Fruit fly (Drosophila melanogaster) whole organism, prepupa: ENCODE measurements around the gene CG13457.
A peak's percentile ranks its signal among the peaks of the same experiment; 100 is the strongest.

Experiments
- Blimp-1 ChIP-seq: fragments of 200-800 bp; sonication (Bioruptor generic); optimal IDR thresholded peaks from 3 replicates; lab custom pipeline; 2017; ENCODE audit warnings: missing biosample characterization, missing genetic modification characterization, mild to moderate bottlenecking, moderate library complexity, missing genetic modification reagents
- CG10631 ChIP-seq: fragments of 200-800 bp; sonication (Bioruptor generic); optimal IDR thresholded peaks from 2 replicates; lab custom pipeline; 2016; ENCODE audit warnings: missing biosample characterization, missing genetic modification characterization
- CG10669 ChIP-seq: fragments of 200-800 bp; sonication (Bioruptor generic); optimal IDR thresholded peaks from 3 replicates; lab custom pipeline; 2018; ENCODE audit warnings: missing biosample characterization, mild to moderate bottlenecking, missing genetic modification characterization, moderate library complexity
- CG11294 ChIP-seq: fragments of 200-800 bp; sonication (Bioruptor generic); IDR thresholded peaks from 2 replicates; pipeline ENCODE4 v1.3.6; 2022; ENCODE audit warnings: missing biosample characterization, missing genetic modification characterization
- CG11902 ChIP-seq: fragments of 200-800 bp; sonication (Bioruptor generic); optimal IDR thresholded peaks from 3 replicates; lab custom pipeline; 2016; ENCODE audit warnings: missing biosample characterization, missing genetic modification characterization
- CG15336 ChIP-seq: fragments of 200-800 bp; sonication (Bioruptor generic); IDR thresholded peaks from 2 replicates; pipeline ENCODE4 v1.3.6; 2022; ENCODE audit warnings: missing biosample characterization, missing genetic modification characterization
- CG1621 ChIP-seq: fragments of 200-800 bp; sonication (Bioruptor generic); optimal IDR thresholded peaks from 3 replicates; lab custom pipeline; 2018; ENCODE audit warnings: missing biosample characterization, mild to moderate bottlenecking, missing genetic modification characterization
- CG16779 ChIP-seq: fragments of 200-800 bp; sonication (Bioruptor generic); optimal IDR thresholded peaks from 3 replicates; lab custom pipeline; 2017; ENCODE audit warnings: missing biosample characterization, mild to moderate bottlenecking, missing genetic modification characterization
- CG3032 ChIP-seq: fragments of 200-800 bp; optimal IDR thresholded peaks from 2 replicates; lab custom pipeline; 2019; ENCODE audit warnings: missing biosample characterization, mild to moderate bottlenecking, missing genetic modification characterization, moderate library complexity
- CG31627 ChIP-seq: fragments of 200-800 bp; sonication (Bioruptor generic); optimal IDR thresholded peaks from 3 replicates; lab custom pipeline; 2016; ENCODE audit warnings: missing biosample characterization, missing genetic modification characterization
- CG32006 ChIP-seq: fragments of 200-800 bp; sonication (Bioruptor generic); optimal IDR thresholded peaks from 3 replicates; lab custom pipeline; 2017; ENCODE audit warnings: missing biosample characterization, mild to moderate bottlenecking, missing genetic modification characterization
- CG34406 ChIP-seq: fragments of 200-800 bp; sonication (Bioruptor generic); optimal IDR thresholded peaks from 3 replicates; lab custom pipeline; 2016; ENCODE audit warnings: missing biosample characterization, missing genetic modification characterization
- CG4318 ChIP-seq: fragments of 200-800 bp; sonication (Bioruptor generic); optimal IDR thresholded peaks from 3 replicates; lab custom pipeline; 2017; ENCODE audit warnings: missing biosample characterization, mild to moderate bottlenecking, missing genetic modification characterization
- CG6276 ChIP-seq: fragments of 200-800 bp; sonication (Bioruptor generic); optimal IDR thresholded peaks from 2 replicates; lab custom pipeline; 2017; ENCODE audit warnings: missing biosample characterization, mild to moderate bottlenecking, missing genetic modification characterization
- CG6792 ChIP-seq: fragments of 200-800 bp; sonication (Bioruptor generic); optimal IDR thresholded peaks from 3 replicates; lab custom pipeline; 2016; ENCODE audit warnings: missing biosample characterization, missing genetic modification characterization
- CG6808 ChIP-seq: fragments of 200-800 bp; sonication (Bioruptor generic); optimal IDR thresholded peaks from 3 replicates; lab custom pipeline; 2017; ENCODE audit warnings: missing biosample characterization, missing genetic modification characterization, mild to moderate bottlenecking, moderate library complexity, missing genetic modification reagents
- CG6854 ChIP-seq: fragments of 200-800 bp; sonication (Bioruptor generic); optimal IDR thresholded peaks from 2 replicates; lab custom pipeline; 2017; ENCODE audit warnings: missing biosample characterization, mild to moderate bottlenecking, missing genetic modification characterization
- CG7368 ChIP-seq: fragments of 200-800 bp; sonication (Bioruptor generic); optimal IDR thresholded peaks from 3 replicates; lab custom pipeline; 2016; ENCODE audit warnings: missing biosample characterization, missing genetic modification characterization
- CG8319 ChIP-seq: fragments of 200-800 bp; sonication (Bioruptor generic); optimal IDR thresholded peaks from 3 replicates; lab custom pipeline; 2016; ENCODE audit warnings: missing biosample characterization, missing genetic modification characterization
- CG8632 ChIP-seq: fragments of 200-800 bp; sonication (Bioruptor generic); optimal IDR thresholded peaks from 3 replicates; lab custom pipeline; 2016; ENCODE audit warnings: missing biosample characterization, missing genetic modification characterization
- Eip75B ChIP-seq: fragments of 200-800 bp; sonication (Bioruptor generic); optimal IDR thresholded peaks from 3 replicates; lab custom pipeline; 2016; ENCODE audit warnings: missing biosample characterization, missing genetic modification characterization
- Eip78C ChIP-seq: fragments of 200-800 bp; sonication (Bioruptor generic); peaks from one replicate; lab custom pipeline; 2016; ENCODE audit warnings: missing biosample characterization, missing genetic modification characterization
- Eip93F ChIP-seq: fragments of 200-800 bp; sonication (Bioruptor generic); optimal IDR thresholded peaks from 2 replicates; lab custom pipeline; 2016; ENCODE audit warnings: missing biosample characterization, mild to moderate bottlenecking, missing genetic modification characterization
- Ets21C ChIP-seq: fragments of 200-800 bp; sonication (Bioruptor generic); optimal IDR thresholded peaks from 3 replicates; lab custom pipeline; 2016; ENCODE audit warnings: missing biosample characterization, missing genetic modification characterization
- Gug ChIP-seq: fragments of 200-800 bp; sonication (Bioruptor generic); IDR thresholded peaks from 2 replicates; pipeline ENCODE4 v1.3.6; 2022; ENCODE audit warnings: missing biosample characterization, missing genetic modification characterization
- Hr38 ChIP-seq: sonication (Bioruptor generic); optimal IDR thresholded peaks from 2 replicates; lab custom pipeline; 2016; ENCODE audit warnings: missing biosample characterization, missing genetic modification characterization
- Hr39 ChIP-seq: fragments of 200-800 bp; sonication (Bioruptor generic); optimal IDR thresholded peaks from 2 replicates; lab custom pipeline; 2016; ENCODE audit warnings: missing biosample characterization, missing genetic modification characterization
- Hr4 ChIP-seq: fragments of 200-800 bp; sonication (Bioruptor generic); optimal IDR thresholded peaks from 3 replicates; lab custom pipeline; 2016; ENCODE audit warnings: missing biosample characterization, missing genetic modification characterization
- Lpt ChIP-seq: fragments of 200-800 bp; sonication (Bioruptor generic); optimal IDR thresholded peaks from 3 replicates; lab custom pipeline; 2016; ENCODE audit warnings: missing biosample characterization, missing genetic modification characterization
- Met ChIP-seq: fragments of 200-800 bp; sonication (Bioruptor generic); optimal IDR thresholded peaks from 3 replicates; lab custom pipeline; 2016; ENCODE audit warnings: missing biosample characterization, missing genetic modification characterization
- OdsH ChIP-seq: fragments of 200-800 bp; sonication (Bioruptor generic); optimal IDR thresholded peaks from 3 replicates; lab custom pipeline; 2016; ENCODE audit warnings: missing biosample characterization, missing genetic modification characterization
- Smox ChIP-seq: fragments of 200-800 bp; sonication (Bioruptor generic); optimal IDR thresholded peaks from 3 replicates; lab custom pipeline; 2016; ENCODE audit warnings: missing biosample characterization, missing genetic modification characterization
- Sox102F ChIP-seq: fragments of 200-800 bp; sonication (Bioruptor generic); optimal IDR thresholded peaks from 2 replicates; lab custom pipeline; 2016; ENCODE audit warnings: missing biosample characterization, mild to moderate bottlenecking, missing genetic modification characterization
- Sox14 ChIP-seq: fragments of 200-800 bp; sonication (Bioruptor generic); optimal IDR thresholded peaks from 3 replicates; lab custom pipeline; 2016; ENCODE audit warnings: missing biosample characterization, missing genetic modification characterization
- Sox15 ChIP-seq: fragments of 200-800 bp; sonication (Bioruptor generic); optimal IDR thresholded peaks from 3 replicates; lab custom pipeline; 2016; ENCODE audit warnings: missing biosample characterization, missing genetic modification characterization
- achi ChIP-seq: fragments of 200-800 bp; sonication (Bioruptor generic); optimal IDR thresholded peaks from 3 replicates; lab custom pipeline; 2016; ENCODE audit warnings: missing biosample characterization, missing genetic modification characterization
- acj6 ChIP-seq: fragments of 200-800 bp; sonication (Bioruptor generic); optimal IDR thresholded peaks from 3 replicates; lab custom pipeline; 2016; ENCODE audit warnings: missing biosample characterization, missing genetic modification characterization
- dac ChIP-seq: fragments of 200-800 bp; sonication (Bioruptor generic); optimal IDR thresholded peaks from 2 replicates; lab custom pipeline; 2017; ENCODE audit warnings: missing biosample characterization, mild to moderate bottlenecking, missing genetic modification characterization
- dsx ChIP-seq: fragments of 200-800 bp; optimal IDR thresholded peaks from 3 replicates; lab custom pipeline; 2019; ENCODE audit warnings: missing biosample characterization, mild to moderate bottlenecking, missing genetic modification characterization, moderate library complexity; ENCODE audit not compliant: poor library complexity, severe bottlenecking
- eg ChIP-seq: fragments of 200-800 bp; sonication (Bioruptor generic); IDR thresholded peaks from 3 replicates; pipeline ENCODE4 v1.3.6; 2022; ENCODE audit warnings: missing biosample characterization, missing genetic modification characterization
- esn ChIP-seq: fragments of 200-800 bp; sonication (Bioruptor generic); optimal IDR thresholded peaks from 2 replicates; lab custom pipeline; 2016; ENCODE audit warnings: missing biosample characterization, mild to moderate bottlenecking, missing genetic modification characterization, moderate library complexity
- fd59A ChIP-seq: fragments of 200-800 bp; sonication (Bioruptor generic); optimal IDR thresholded peaks from 2 replicates; lab custom pipeline; 2017; ENCODE audit warnings: missing biosample characterization, mild to moderate bottlenecking, missing genetic modification characterization, missing genetic modification reagents
- fd85E ChIP-seq: fragments of 200-800 bp; sonication (Bioruptor generic); optimal IDR thresholded peaks from 3 replicates; lab custom pipeline; 2016; ENCODE audit warnings: missing biosample characterization, missing genetic modification characterization
- fkh ChIP-seq: fragments of 200-800 bp; sonication (Bioruptor generic); optimal IDR thresholded peaks from 3 replicates; lab custom pipeline; 2017; ENCODE audit warnings: missing biosample characterization, mild to moderate bottlenecking, missing genetic modification characterization, moderate library complexity
- lz ChIP-seq: fragments of 200-800 bp; sonication (Bioruptor generic); optimal IDR thresholded peaks from 3 replicates; lab custom pipeline; 2016; ENCODE audit warnings: missing biosample characterization, missing genetic modification characterization
- net ChIP-seq: fragments of 200-800 bp; sonication (Bioruptor generic); optimal IDR thresholded peaks from 3 replicates; lab custom pipeline; 2016; ENCODE audit warnings: missing biosample characterization, missing genetic modification characterization
- salr ChIP-seq, 2 experiments: fragments of 200-800 bp; sonication (Bioruptor generic); optimal IDR thresholded peaks; 3 replicates each; lab custom pipeline; 2016 to 2018; ENCODE audit warnings: missing biosample characterization in 2 of 2, missing genetic modification characterization in 2 of 2, mild to moderate bottlenecking in 1 of 2
- spab ChIP-seq: fragments of 200-800 bp; sonication (Bioruptor generic); optimal IDR thresholded peaks from 2 replicates; lab custom pipeline; 2017; ENCODE audit warnings: missing biosample characterization, mild to moderate bottlenecking, missing genetic modification characterization, missing genetic modification reagents
- ss ChIP-seq, 2 experiments: fragments of 200-800 bp; sonication (Bioruptor generic); optimal IDR thresholded peaks; 2 replicates in 1 of 2; 3 replicates in 1 of 2; lab custom pipeline; 2017 to 2018; ENCODE audit warnings: mild to moderate bottlenecking in 2 of 2, missing biosample characterization in 2 of 2, missing genetic modification characterization in 2 of 2, moderate library complexity in 1 of 2
- svp ChIP-seq: fragments of 200-800 bp; sonication (Bioruptor generic); peaks from one replicate; lab custom pipeline; 2016; ENCODE audit warnings: missing biosample characterization, missing genetic modification characterization
- topi ChIP-seq: fragments of 200-800 bp; sonication (Bioruptor generic); optimal IDR thresholded peaks from 3 replicates; lab custom pipeline; 2016; ENCODE audit warnings: missing biosample characterization, missing genetic modification characterization
- vri ChIP-seq: fragments of 200-800 bp; sonication (Bioruptor generic); optimal IDR thresholded peaks from 3 replicates; lab custom pipeline; 2016; ENCODE audit warnings: missing biosample characterization, mild to moderate bottlenecking, missing genetic modification characterization

Gene CG13457

dm6 chr3L:15105566-15106207 lies 25.5 kb downstream of the CG13457 start, which contains the start of gene CG45071:
Gene CG45071, plus strand, starts transcription at chr3L:15105882.
- TF ChIP-seq OdsH (GFP tag; lab: Kevin White, UChicago), result no peak
- TF ChIP-seq CG11294 (GFP tag; lab: Robert Waterston, UW), result no peak
- no peak for TF ChIP-seq CG6808 (GFP tag; lab: Kevin White, UChicago)
- no peak for TF ChIP-seq CG16779 (tag; lab: Kevin White, UChicago)
- TF ChIP-seq Ets21C (GFP tag; lab: Kevin White, UChicago), result no peak
- TF ChIP-seq CG10631 (GFP tag; lab: Kevin White, UChicago), result no peak
- TF ChIP-seq CG8632 (GFP tag; lab: Kevin White, UChicago), result no peak
- TF ChIP-seq lz (GFP tag; lab: Kevin White, UChicago), result no peak
- TF ChIP-seq esn (GFP tag; lab: Kevin White, UChicago), result no peak
- TF ChIP-seq CG7368, result no peak
- no peak for TF ChIP-seq topi (GFP tag; lab: Kevin White, UChicago)
- no peak for TF ChIP-seq CG8319 (GFP tag; lab: Kevin White, UChicago)
- TF ChIP-seq vri (GFP tag; lab: Kevin White, UChicago), result no peak
- TF ChIP-seq Blimp-1 (GFP tag; lab: Kevin White, UChicago), result peak; percentile 49
- no peak for TF ChIP-seq CG11902 (GFP tag; lab: Kevin White, UChicago)
- TF ChIP-seq CG31627 (GFP tag; lab: Kevin White, UChicago), result no peak
- TF ChIP-seq Sox102F (GFP tag; lab: Kevin White, UChicago), result no peak
- no peak for TF ChIP-seq CG34406 (GFP tag; lab: Kevin White, UChicago)
- TF ChIP-seq CG32006 (GFP tag; lab: Kevin White, UChicago), result no peak
- no peak for TF ChIP-seq dac (GFP tag; lab: Kevin White, UChicago)
- no peak for TF ChIP-seq CG1621 (tag; lab: Kevin White, UChicago)
- TF ChIP-seq eg (GFP tag; lab: Robert Waterston, UW), result peak; percentile 10; the same call in 1 of the 3 replicates
- TF ChIP-seq ss (GFP tag; optimal IDR thresholded peaks at IDR 0.05; lab: Kevin White, UChicago), result peak in 1 of 2 experiments; percentile 48
- TF ChIP-seq achi (GFP tag; lab: Kevin White, UChicago), result no peak
- TF ChIP-seq Eip93F (GFP tag; lab: Kevin White, UChicago), result no peak
- TF ChIP-seq Eip75B (GFP tag; lab: Kevin White, UChicago), result no peak
- no peak for TF ChIP-seq CG6792 (GFP tag; lab: Kevin White, UChicago)
- TF ChIP-seq CG15336 (GFP tag; lab: Robert Waterston, UW), result no peak
- TF ChIP-seq Eip78C (GFP tag; lab: Kevin White, UChicago), result peak; percentile 54
- TF ChIP-seq CG6854 (GFP tag; lab: Kevin White, UChicago), result peak; percentile 100
- TF ChIP-seq svp, result no peak
- TF ChIP-seq Hr4, result no peak
- TF ChIP-seq Sox14, result no peak
- no peak for TF ChIP-seq Sox15 (GFP tag; lab: Kevin White, UChicago)
- TF ChIP-seq CG3032 (tag; lab: Kevin White, UChicago), result no peak
- TF ChIP-seq salr (GFP tag; optimal IDR thresholded peaks at IDR 0.05; lab: Kevin White, UChicago), result no peak
- no peak for TF ChIP-seq fd85E (GFP tag; lab: Kevin White, UChicago)
- TF ChIP-seq dsx (GFP tag; lab: Kevin White, UChicago), result no peak
- TF ChIP-seq Hr39, result no peak
- no peak for TF ChIP-seq spab (GFP tag; lab: Kevin White, UChicago)
- peak; percentile 3 for TF ChIP-seq CG6276
- 0 out of 2 replicates have a peak, but pooled peaks have one; percentile 24 for TF ChIP-seq Gug (GFP tag; lab: Robert Waterston, UW)
- TF ChIP-seq Met (GFP tag; lab: Kevin White, UChicago), result no peak
- TF ChIP-seq fkh, result no peak
- TF ChIP-seq CG10669, result no peak
- no peak for TF ChIP-seq acj6 (GFP tag; lab: Kevin White, UChicago)
- TF ChIP-seq Smox, result no peak
- TF ChIP-seq net (GFP tag; lab: Kevin White, UChicago), result no peak
- no peak for TF ChIP-seq Hr38 (GFP tag; lab: Kevin White, UChicago)
- TF ChIP-seq Lpt (GFP tag; lab: Kevin White, UChicago), result no peak
- TF ChIP-seq fd59A (GFP tag; lab: Kevin White, UChicago), result no peak
- no peak for TF ChIP-seq CG4318 (GFP tag; lab: Kevin White, UChicago)
